Worm (Caenorhabditis elegans) whole organism, mixed stage, embryonic: ENCODE measurements around the gene Y110A2AL.1.

ENCODE experiments used
- ceh-83 ChIP-seq: fragments of 200-800 bp; sonication (Bioruptor generic); optimal IDR thresholded peaks from 2 replicates; lab custom pipeline; 2018; ENCODE audit warnings: mild to moderate bottlenecking, missing genetic modification characterization, missing compliant biosample characterization
- elt-1 ChIP-seq: sonication (generic microtip); optimal IDR thresholded peaks from 2 replicates; lab custom pipeline; 2017; ENCODE audit warnings: missing genetic modification characterization, mild to moderate bottlenecking, missing compliant biosample characterization, antibody characterized with exemption, moderate library complexity, borderline replicate concordance; ENCODE audit not compliant: insufficient read depth
- lin-13 ChIP-seq: fragments of 150-350 bp; optimal IDR thresholded peaks from 2 replicates; lab custom pipeline; 2014; ENCODE audit warnings: missing biosample characterization, missing genetic modification characterization
- mab-5 ChIP-seq: fragments of 150-350 bp; optimal IDR thresholded peaks from 2 replicates; lab custom pipeline; 2014; ENCODE audit warnings: missing biosample characterization, missing genetic modification characterization
- mls-2 ChIP-seq: sonication (generic microtip); optimal IDR thresholded peaks from 2 replicates; lab custom pipeline; 2016; ENCODE audit warnings: mild to moderate bottlenecking, missing genetic modification characterization, moderate library complexity, missing compliant biosample characterization
- nhr-2 ChIP-seq: fragments of 150-350 bp; optimal IDR thresholded peaks from 2 replicates; lab custom pipeline; 2014; ENCODE audit warnings: missing biosample characterization, missing genetic modification characterization
- nhr-237 ChIP-seq: fragments of 150-350 bp; optimal IDR thresholded peaks from 2 replicates; lab custom pipeline; 2014; ENCODE audit warnings: missing biosample characterization, missing genetic modification characterization
- nhr-76 ChIP-seq: sonication (generic microtip); optimal IDR thresholded peaks from 2 replicates; lab custom pipeline; 2017; ENCODE audit warnings: missing biosample characterization, missing genetic modification characterization
- pha-4 ChIP-seq: fragments of 150-350 bp; optimal IDR thresholded peaks from 2 replicates; lab custom pipeline; 2018; ENCODE audit warnings: missing biosample characterization, missing genetic modification reagents, missing genetic modification characterization
- sem-2 ChIP-seq: fragments of 200-800 bp; sonication (Bioruptor generic); optimal IDR thresholded peaks from 2 replicates; lab custom pipeline; 2018; ENCODE audit warnings: mild to moderate bottlenecking, missing genetic modification characterization, missing compliant biosample characterization
- sptf-1 ChIP-seq: sonication (generic microtip); optimal IDR thresholded peaks from 2 replicates; lab custom pipeline; 2017; ENCODE audit warnings: mild to moderate bottlenecking, missing genetic modification characterization, moderate library complexity, missing compliant biosample characterization
- tbx-8 ChIP-seq: fragments of 200-800 bp; sonication (Bioruptor generic); optimal IDR thresholded peaks from 2 replicates; lab custom pipeline; 2018; ENCODE audit warnings: mild to moderate bottlenecking, missing genetic modification characterization, moderate library complexity, missing compliant biosample characterization
- unc-62 ChIP-seq: fragments of 150-350 bp; optimal IDR thresholded peaks from 2 replicates; lab custom pipeline; 2014; ENCODE audit warnings: missing biosample characterization, missing genetic modification reagents, missing genetic modification characterization

Y110A2AL.1 gene

ce11 chrII:2923617-2924016 lies 48.7 kb downstream of the Y110A2AL.1 start, which contains the start of gene ZK355.2:
ZK355.2 (plus strand) TSS chrII:2923917.
- no peak for TF ChIP-seq sptf-1 (tag; lab: Kevin White, UChicago)
- TF ChIP-seq pha-4 (tag; lab: Kevin White, UChicago) = no peak
- no peak for TF ChIP-seq nhr-2 (tag; lab: Kevin White, UChicago)
- no peak for TF ChIP-seq nhr-237 (tag; lab: Kevin White, UChicago)
- TF ChIP-seq elt-1 (tag; lab: Kevin White, UChicago) = no peak
- TF ChIP-seq sem-2 = no peak
- no peak for TF ChIP-seq mab-5 (tag; lab: Kevin White, UChicago)
- no peak for TF ChIP-seq lin-13 (tag; lab: Kevin White, UChicago)

ce11 chrII:2925032-2925431 lies 50.1 kb downstream of the Y110A2AL.1 start:
- TF ChIP-seq nhr-76 (tag; lab: Kevin White, UChicago) = no peak

ce11 chrII:2925806-2926558 lies 51.1 kb downstream of the Y110A2AL.1 start:
- no peak for TF ChIP-seq nhr-76 (tag; lab: Kevin White, UChicago)
- TF ChIP-seq unc-62 = no peak
- no peak for TF ChIP-seq ceh-83
- no peak for TF ChIP-seq tbx-8 (GFP tag; lab: Kevin White, UChicago)
- TF ChIP-seq mls-2 = no peak
